Worm (Caenorhabditis elegans) whole organism, L4/young adult: ENCODE results near the gene Y39B6A.69.

Experiments
- W03F9.2 ChIP-seq: fragments of 150-350 bp; optimal IDR thresholded peaks from 2 replicates; lab custom pipeline; 2014; ENCODE audit warnings: missing biosample characterization, missing genetic modification characterization
- dao-5 ChIP-seq: sonication (generic microtip); optimal IDR thresholded peaks from 2 replicates; lab custom pipeline; 2016; ENCODE audit warnings: missing genotype, missing genetic modification characterization, moderate library complexity, missing compliant biosample characterization
- him-1 ChIP-seq: sonication (generic microtip); optimal IDR thresholded peaks from 2 replicates; lab custom pipeline; 2016; ENCODE audit warnings: missing genotype, missing genetic modification reagents, missing genetic modification characterization, missing compliant biosample characterization

Gene Y39B6A.69

DNA sequence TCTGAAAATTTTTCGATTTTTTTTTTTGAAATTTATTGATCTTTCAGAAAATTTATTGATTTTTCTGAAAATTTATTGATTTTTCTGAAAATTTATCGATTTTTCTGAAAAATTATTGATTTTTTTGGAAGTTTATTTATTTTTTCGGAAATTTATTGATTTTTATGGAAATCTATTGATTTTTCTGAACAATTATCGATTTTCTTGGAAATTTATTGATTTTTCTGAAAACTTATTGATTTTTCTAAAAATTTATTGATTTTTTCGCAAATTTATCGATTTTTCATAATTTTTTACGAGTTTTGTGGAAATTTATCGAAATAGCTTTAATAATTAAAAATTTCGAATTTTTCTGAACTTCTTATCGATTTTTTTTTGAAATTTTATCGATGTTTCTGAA lies 45.2 kb downstream of the Y39B6A.69 start:
- no peak for TF ChIP-seq W03F9.2 (tag; lab: Kevin White, UChicago)
- no peak for TF ChIP-seq him-1 (tag; lab: Kevin White, UChicago)
- no peak for TF ChIP-seq dao-5 (tag; lab: Kevin White, UChicago)
